Worm (Caenorhabditis elegans) whole organism, late embryonic: ENCODE results near the gene F59B10.6.

ENCODE experiments used
- C08G9.2 ChIP-seq: sonication (generic microtip); optimal IDR thresholded peaks from 2 replicates; lab custom pipeline; 2016; ENCODE audit warnings: mild to moderate bottlenecking, missing genetic modification characterization, moderate library complexity, missing compliant biosample characterization
- F13H6.1 ChIP-seq: sonication (generic microtip); optimal IDR thresholded peaks from 2 replicates; lab custom pipeline; 2016; ENCODE audit warnings: missing genetic modification characterization, missing compliant biosample characterization
- K09A11.1 ChIP-seq: sonication (generic microtip); optimal IDR thresholded peaks from 2 replicates; lab custom pipeline; 2017; ENCODE audit warnings: antibody characterized with exemption, mild to moderate bottlenecking, missing genetic modification characterization, missing compliant biosample characterization; ENCODE audit not compliant: insufficient read depth
- T23F11.4 ChIP-seq: fragments of 200-800 bp; sonication (Bioruptor generic); optimal IDR thresholded peaks from 2 replicates; lab custom pipeline; 2018; ENCODE audit warnings: mild to moderate bottlenecking, missing genetic modification characterization, missing compliant biosample characterization
- ahr-1 ChIP-seq: sonication (generic microtip); optimal IDR thresholded peaks from 2 replicates; lab custom pipeline; 2016; ENCODE audit warnings: missing genetic modification characterization, missing compliant biosample characterization
- ama-1 ChIP-seq: fragments of 150-350 bp; optimal IDR thresholded peaks from 2 replicates; lab custom pipeline; 2014
- ceh-14 ChIP-seq: sonication (generic microtip); optimal IDR thresholded peaks from 2 replicates; lab custom pipeline; 2016; ENCODE audit warnings: missing genotype, missing genetic modification characterization, missing compliant biosample characterization
- ceh-18 ChIP-seq: sonication (generic microtip); optimal IDR thresholded peaks from 2 replicates; lab custom pipeline; 2016; ENCODE audit warnings: missing genetic modification characterization, missing compliant biosample characterization
- ceh-19 ChIP-seq: fragments of 200-800 bp; sonication (Bioruptor generic); optimal IDR thresholded peaks from 2 replicates; lab custom pipeline; 2018; ENCODE audit warnings: mild to moderate bottlenecking, missing genetic modification characterization, missing compliant biosample characterization
- ceh-34 ChIP-seq: sonication (generic microtip); optimal IDR thresholded peaks from 2 replicates; lab custom pipeline; 2016; ENCODE audit warnings: mild to moderate bottlenecking, missing genetic modification characterization, missing compliant biosample characterization
- dmd-4 ChIP-seq: sonication (generic microtip); optimal IDR thresholded peaks from 2 replicates; lab custom pipeline; 2016; ENCODE audit warnings: borderline replicate concordance, missing genetic modification characterization, missing compliant biosample characterization
- dve-1 ChIP-seq: sonication (generic microtip); optimal IDR thresholded peaks from 2 replicates; lab custom pipeline; 2017; ENCODE audit warnings: antibody characterized with exemption, mild to moderate bottlenecking, missing genetic modification characterization, missing compliant biosample characterization
- elt-4 ChIP-seq: sonication (generic microtip); optimal IDR thresholded peaks from 2 replicates; lab custom pipeline; 2016; ENCODE audit warnings: missing genetic modification characterization, missing compliant biosample characterization
- fax-1 ChIP-seq: sonication (generic microtip); optimal IDR thresholded peaks from 2 replicates; lab custom pipeline; 2016; ENCODE audit warnings: missing genotype, missing genetic modification characterization, missing compliant biosample characterization
- fkh-10 ChIP-seq: fragments of 150-350 bp; optimal IDR thresholded peaks from 2 replicates; lab custom pipeline; 2014; ENCODE audit warnings: missing biosample characterization, missing genetic modification reagents, missing genetic modification characterization
- hlh-13 ChIP-seq: fragments of 200-800 bp; sonication (Bioruptor generic); optimal IDR thresholded peaks from 2 replicates; lab custom pipeline; 2018; ENCODE audit warnings: mild to moderate bottlenecking, missing genetic modification characterization, missing compliant biosample characterization
- hlh-6 ChIP-seq: sonication (generic microtip); optimal IDR thresholded peaks from 2 replicates; lab custom pipeline; 2016; ENCODE audit warnings: missing genotype, missing genetic modification characterization, missing compliant biosample characterization
- hlh-8 ChIP-seq: sonication (generic microtip); optimal IDR thresholded peaks from 2 replicates; lab custom pipeline; 2016; ENCODE audit warnings: missing genotype, missing genetic modification characterization, missing compliant biosample characterization
- lim-6 ChIP-seq: sonication (generic microtip); optimal IDR thresholded peaks from 2 replicates; lab custom pipeline; 2016; ENCODE audit warnings: missing genetic modification characterization, missing compliant biosample characterization
- lin-11 ChIP-seq: fragments of 200-800 bp; sonication (Bioruptor generic); optimal IDR thresholded peaks from 2 replicates; lab custom pipeline; 2018; ENCODE audit warnings: mild to moderate bottlenecking, missing genetic modification characterization, missing compliant biosample characterization
- madf-2 ChIP-seq: sonication (generic microtip); optimal IDR thresholded peaks from 2 replicates; lab custom pipeline; 2017; ENCODE audit warnings: missing genetic modification characterization, missing compliant biosample characterization
- nfya-1 ChIP-seq: sonication (generic microtip); optimal IDR thresholded peaks from 2 replicates; lab custom pipeline; 2017; ENCODE audit warnings: missing genetic modification characterization, mild to moderate bottlenecking, missing compliant biosample characterization, antibody characterized with exemption, moderate library complexity
- nhr-11 ChIP-seq: fragments of 150-350 bp; optimal IDR thresholded peaks from 2 replicates; lab custom pipeline; 2014; ENCODE audit warnings: missing biosample characterization, missing genetic modification characterization
- nhr-232 ChIP-seq: sonication (generic microtip); optimal IDR thresholded peaks from 2 replicates; lab custom pipeline; 2016; ENCODE audit warnings: missing genetic modification characterization, missing compliant biosample characterization
- odd-2 ChIP-seq: sonication (generic microtip); optimal IDR thresholded peaks from 2 replicates; lab custom pipeline; 2017; ENCODE audit warnings: antibody characterized with exemption, mild to moderate bottlenecking, missing genetic modification characterization, missing compliant biosample characterization
- pag-3 ChIP-seq: sonication (generic microtip); optimal IDR thresholded peaks from 2 replicates; lab custom pipeline; 2016; ENCODE audit warnings: missing compliant biosample characterization, missing genetic modification characterization, borderline replicate concordance
- pat-9 ChIP-seq: fragments of 200-800 bp; sonication (Bioruptor generic); optimal IDR thresholded peaks from 2 replicates; lab custom pipeline; 2018; ENCODE audit warnings: mild to moderate bottlenecking, missing genetic modification characterization, moderate library complexity, missing compliant biosample characterization
- pha-2 ChIP-seq: sonication (generic microtip); optimal IDR thresholded peaks from 2 replicates; lab custom pipeline; 2017; ENCODE audit warnings: mild to moderate bottlenecking, missing genetic modification characterization, missing compliant biosample characterization
- pha-4 ChIP-seq: fragments of 150-350 bp; optimal IDR thresholded peaks from 2 replicates; lab custom pipeline; 2018; ENCODE audit warnings: missing biosample characterization, missing genetic modification reagents, missing genetic modification characterization
- pqm-1 ChIP-seq: sonication (generic microtip); optimal IDR thresholded peaks from 2 replicates; lab custom pipeline; 2016; ENCODE audit warnings: missing genetic modification characterization, missing compliant biosample characterization
- pros-1 ChIP-seq: fragments of 150-350 bp; optimal IDR thresholded peaks from 2 replicates; lab custom pipeline; 2014; ENCODE audit warnings: missing biosample characterization, missing genetic modification reagents, missing genetic modification characterization
- ref-2 ChIP-seq: sonication (generic microtip); optimal IDR thresholded peaks from 2 replicates; lab custom pipeline; 2016; ENCODE audit warnings: missing genetic modification characterization, missing compliant biosample characterization
- rnt-1 ChIP-seq: sonication (generic microtip); optimal IDR thresholded peaks from 2 replicates; lab custom pipeline; 2016; ENCODE audit warnings: missing genetic modification characterization, missing compliant biosample characterization
- sdc-2 ChIP-seq: sonication (generic microtip); optimal IDR thresholded peaks from 2 replicates; lab custom pipeline; 2016; ENCODE audit warnings: missing genotype, missing genetic modification characterization, missing compliant biosample characterization
- ttx-3 ChIP-seq: sonication (generic microtip); optimal IDR thresholded peaks from 2 replicates; lab custom pipeline; 2016; ENCODE audit warnings: missing genetic modification reagents, missing genetic modification characterization, missing compliant biosample characterization
- unc-3 ChIP-seq, 2 experiments: fragments of 200-800 bp in 1 of 2; sonication (Bioruptor generic) in 1 of 2; sonication (generic microtip) in 1 of 2; conservative IDR thresholded peaks in 1 of 2; optimal IDR thresholded peaks in 1 of 2; 2 replicates each; pipeline versions ENCODE4 v1.3.6 to Lab custom; 2016 to 2022; ENCODE audit warnings: missing compliant biosample characterization in 2 of 2, missing genetic modification characterization in 2 of 2, missing genetic modification reagents in 1 of 2
- unc-55 ChIP-seq: sonication (generic microtip); optimal IDR thresholded peaks from 2 replicates; lab custom pipeline; 2017; ENCODE audit warnings: missing biosample characterization, missing genetic modification reagents, missing genetic modification characterization
- zip-5 ChIP-seq: sonication (generic microtip); optimal IDR thresholded peaks from 2 replicates; lab custom pipeline; 2016; ENCODE audit warnings: missing genetic modification characterization, missing compliant biosample characterization

The F59B10.6 gene

ce11 chrII:10524374-10524773 lies at the start of gene F59B10.6:
TSS of gene F59B10.6 (minus strand) at chrII:10524474.
- TF ChIP-seq fax-1 (tag; lab: Kevin White, UChicago) = no peak
- TF ChIP-seq pqm-1 (tag; lab: Kevin White, UChicago) = no peak
- no peak for TF ChIP-seq ceh-19 (GFP tag; lab: Kevin White, UChicago)
- no peak for TF ChIP-seq hlh-13 (GFP tag; lab: Kevin White, UChicago)
- no peak for TF ChIP-seq pha-4 (tag; lab: Kevin White, UChicago)
- TF ChIP-seq pha-2 (tag; lab: Kevin White, UChicago) = no peak
- no peak for TF ChIP-seq zip-5

- TF ChIP-seq ahr-1 (tag; lab: Kevin White, UChicago) = no peak
- no peak for TF ChIP-seq ref-2
- no peak for TF ChIP-seq hlh-6
- TF ChIP-seq T23F11.4 (GFP tag; lab: Kevin White, UChicago) = no peak
- no peak for TF ChIP-seq ama-1 (lab: Kevin White, UChicago)
- TF ChIP-seq dve-1 (tag; lab: Kevin White, UChicago) = no peak
- no peak for TF ChIP-seq zip-5
- TF ChIP-seq pat-9 (tag; lab: Kevin White, UChicago) = no peak
- no peak for TF ChIP-seq sdc-2 (tag; lab: Kevin White, UChicago)
- TF ChIP-seq lin-11 = no peak
- TF ChIP-seq ceh-14 (tag; lab: Kevin White, UChicago) = no peak
- TF ChIP-seq elt-4 (tag; lab: Kevin White, UChicago) = no peak
- TF ChIP-seq, all 69 proteins: peak for 0
Measured at ce11 chrII:10571967-10572366, 47.7 kb upstream of the F59B10.6 start, which contains the start of gene C06A1.3. TSS of gene C06A1.3 (plus strand) at chrII:10572267.

- no peak for TF ChIP-seq ttx-3 (tag; lab: Kevin White, UChicago)
- no peak for TF ChIP-seq lim-6 (tag; lab: Kevin White, UChicago)
- TF ChIP-seq C08G9.2 = no peak
- no peak for TF ChIP-seq F13H6.1 (tag; lab: Kevin White, UChicago)
- TF ChIP-seq rnt-1 (tag; lab: Kevin White, UChicago) = no peak
- TF ChIP-seq hlh-13 (GFP tag; lab: Kevin White, UChicago) = no peak
- no peak for TF ChIP-seq unc-55 (GFP tag; lab: Kevin White, UChicago)
- TF ChIP-seq dmd-4 (tag; lab: Kevin White, UChicago) = no peak
- TF ChIP-seq odd-2 = no peak
- TF ChIP-seq ceh-34 (tag; lab: Kevin White, UChicago) = no peak
- no peak for TF ChIP-seq pqm-1 (tag; lab: Kevin White, UChicago)
- TF ChIP-seq pha-2 (tag; lab: Kevin White, UChicago) = no peak
- no peak for TF ChIP-seq unc-3 (GFP tag; conservative IDR thresholded peaks at IDR 0.05; lab: Robert Waterston, UW)
- no peak for TF ChIP-seq unc-3 (tag; optimal IDR thresholded peaks at IDR 0.05; lab: Kevin White, UChicago)
- no peak for TF ChIP-seq K09A11.1 (tag; lab: Kevin White, UChicago)
- TF ChIP-seq nhr-232 = no peak
Measured at ce11 chrII:10570302-10570701, 46.0 kb upstream of the F59B10.6 start, which contains the start of gene txt-13. TSS of gene txt-13 (plus strand) at chrII:10570602.

ce11 chrII:10569498-10569897 lies 45.2 kb upstream of the F59B10.6 start:
- TF ChIP-seq ref-2 (no peak), unc-55 (GFP tag; lab: Kevin White, UChicago) (peak; percentile 13)

DNA sequence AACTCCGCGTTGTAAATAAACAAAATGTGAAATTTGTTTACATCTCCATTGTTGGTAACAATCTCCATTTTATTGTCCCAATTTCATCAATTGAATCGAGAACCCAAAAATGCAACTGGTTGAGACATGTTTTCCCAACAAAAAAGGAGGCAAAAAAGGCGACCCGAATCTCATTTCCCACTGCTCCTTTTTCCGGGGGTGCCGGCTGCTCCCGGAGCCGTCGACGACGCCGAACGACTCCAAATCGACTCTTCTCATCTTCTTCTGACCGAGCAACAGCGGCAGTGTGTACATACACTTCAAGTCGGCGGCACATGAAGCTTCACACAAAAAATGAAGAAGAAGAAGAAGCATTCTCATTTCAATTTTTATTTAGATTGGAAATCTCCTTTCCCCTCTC lies 42.2 kb upstream of the F59B10.6 start:
- no peak for TF ChIP-seq pag-3 (tag; lab: Kevin White, UChicago)
- TF ChIP-seq nfya-1 (tag; lab: Kevin White, UChicago) = no peak

DNA sequence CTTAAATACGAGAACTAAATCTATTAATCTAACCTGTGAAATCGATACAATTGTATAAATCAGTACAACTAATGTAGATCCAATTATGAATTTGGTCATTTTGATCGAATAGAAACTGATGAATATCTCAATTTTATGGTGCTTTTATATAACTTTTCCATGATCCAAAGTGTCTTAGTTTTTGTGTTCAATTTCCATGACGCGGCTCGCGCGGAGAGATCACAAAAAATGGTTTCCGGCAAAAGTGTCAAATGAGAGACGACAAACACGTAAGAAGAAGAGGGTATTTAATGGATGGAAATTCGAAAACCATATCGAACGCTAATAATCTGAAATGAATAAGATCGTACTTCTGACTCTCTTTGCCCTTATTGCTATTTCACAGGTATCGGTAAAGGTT lies 40.3 kb upstream of the F59B10.6 start, which contains the start of the genes C06A1.6 and C06A1.7:
C06A1.6 (minus strand) TSS at position 101 of the 400 bp plus-strand sequence.
C06A1.7 (plus strand) TSS at position 314 of the 400 bp plus-strand sequence.
- TF ChIP-seq hlh-8 (tag; lab: Kevin White, UChicago) (no peak), ceh-18 (tag; lab: Kevin White, UChicago) (no peak), lim-6 (tag; lab: Kevin White, UChicago) (no peak), hlh-6 (no peak), fkh-10 (no peak), pros-1 (tag; lab: Kevin White, UChicago) (no peak), pha-2 (tag; lab: Kevin White, UChicago) (no peak), ref-2 (no peak), ceh-34 (tag; lab: Kevin White, UChicago) (no peak), sdc-2 (tag; lab: Kevin White, UChicago) (no peak), zip-5 (no peak), nhr-11 (tag; lab: Kevin White, UChicago) (no peak), dmd-4 (tag; lab: Kevin White, UChicago) (no peak), odd-2 (no peak), madf-2 (no peak)
